Worm (Caenorhabditis elegans) whole organism, early embryonic: Measurements from ENCODE around the gene C05E11.7.

ENCODE experiments used
- ama-1 ChIP-seq: fragments of 150-350 bp; optimal IDR thresholded peaks from 2 replicates; lab custom pipeline; 2014
- ceh-36 ChIP-seq: sonication (generic microtip); optimal IDR thresholded peaks from 2 replicates; lab custom pipeline; 2016; ENCODE audit warnings: missing genetic modification characterization, inconsistent platforms, missing compliant biosample characterization
- flt-1 ChIP-seq: fragments of 200-800 bp; sonication (Bioruptor generic); IDR thresholded peaks from 2 replicates; pipeline ENCODE4 v1.3.6; 2022; ENCODE audit warnings: missing genetic modification characterization, missing compliant biosample characterization

- TF ChIP-seq ama-1 (no peak), ceh-36 (no peak), flt-1 (GFP tag; lab: Robert Waterston, UW) (no peak)
Observed at ce11 chrX:4576272-4576671, 9.2 kb downstream of the C05E11.7 start.
